Fruit fly (Drosophila melanogaster): ENCODE results near the gene dati.
A peak's percentile ranks its signal among the peaks of the same experiment; 100 is the strongest.

Gene dati

DNA sequence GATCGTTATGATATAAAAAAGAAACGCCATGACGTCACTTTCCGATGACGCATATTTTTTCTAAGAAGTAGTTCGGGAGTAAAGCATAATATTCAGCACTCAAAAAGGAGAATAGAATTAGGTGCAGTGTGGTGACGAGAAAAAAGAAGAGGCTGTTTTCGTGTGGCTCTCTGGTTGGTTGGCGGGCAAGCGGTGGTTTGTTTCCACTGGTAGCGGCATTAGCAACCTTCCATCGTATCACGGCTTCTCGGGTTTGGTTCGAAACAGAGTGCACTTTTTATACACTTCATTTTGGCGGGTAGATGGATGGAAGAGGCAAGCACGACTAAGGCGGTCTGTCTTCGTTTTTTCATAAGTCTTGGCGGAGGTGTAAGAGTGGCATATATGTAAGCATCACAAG lies 10.9 kb downstream of the dati start:
- TF ChIP-seq woc (GFP tag; optimal IDR thresholded peaks at IDR 0.05) (no peak), pan (optimal IDR thresholded peaks at IDR 0.05) (no peak), Jra (GFP tag; optimal IDR thresholded peaks at IDR 0.05) (no peak), dmrt93B (GFP tag; optimal IDR thresholded peaks at IDR 0.05) (no peak), Hnf4 (GFP tag; optimal IDR thresholded peaks at IDR 0.05) (no peak), Vsx2 (GFP tag; optimal IDR thresholded peaks at IDR 0.05; ENCODE audit: partially characterized antibody) (no peak)

dm6 chr4:380462-380861 lies 14.9 kb downstream of the dati start:
- no peak for TF ChIP-seq Mio (GFP tag; optimal IDR thresholded peaks at IDR 0.05)
- TF ChIP-seq Vsx2 (GFP tag; optimal IDR thresholded peaks at IDR 0.05; ENCODE audit: partially characterized antibody) = peak; percentile 66

dm6 chr4:379142-379541 lies 16.3 kb downstream of the dati start:
- TF ChIP-seq Dfd (GFP tag; optimal IDR thresholded peaks at IDR 0.05) (peak; percentile 87), ey (GFP tag; optimal IDR thresholded peaks at IDR 0.05) (no peak)

DNA sequence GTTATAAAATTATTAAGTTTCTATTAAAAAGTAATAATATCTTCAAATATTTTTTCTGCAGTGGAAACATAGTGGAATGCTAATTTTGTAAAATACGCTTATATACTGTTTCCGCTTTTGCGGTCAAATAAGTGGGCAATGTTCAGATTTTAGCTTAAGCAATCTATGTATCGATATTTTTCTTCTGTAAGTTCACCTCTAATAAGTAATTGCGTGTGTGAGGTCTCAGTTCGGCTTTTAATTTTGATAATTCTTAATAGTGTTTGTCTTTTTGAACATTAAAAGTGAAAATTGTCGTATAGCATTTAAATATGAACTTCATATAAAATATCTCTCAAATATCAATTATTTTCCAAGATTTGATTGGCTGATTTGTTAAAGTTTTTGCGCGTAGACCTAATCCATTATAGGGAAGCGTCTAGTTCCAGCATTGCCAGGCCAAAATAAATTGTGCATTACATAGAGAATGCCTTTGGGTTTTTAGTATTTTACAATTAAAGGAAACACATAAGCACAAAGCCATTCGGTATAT lies 35.6 kb downstream of the dati start, which contains the start of gene Hcf:
Gene Hcf (plus strand): TSS at position 180 of the 532 bp plus-strand sequence.
- TF ChIP-seq CrebA (GFP tag; optimal IDR thresholded peaks at IDR 0.05; ENCODE audit: borderline replicate concordance) = peak; percentile 31
- TF ChIP-seq Rel (GFP tag; optimal IDR thresholded peaks at IDR 0.05) = no peak
- no peak for TF ChIP-seq Rel (tag; optimal IDR thresholded peaks at IDR 0.05)
- peak; percentile 13 for TF ChIP-seq Hr83 (GFP tag; optimal IDR thresholded peaks at IDR 0.05; ENCODE audit: poor library complexity, severe bottlenecking)
- no peak for TF ChIP-seq ey (GFP tag; optimal IDR thresholded peaks at IDR 0.05)
- no peak for TF ChIP-seq rgr (GFP tag; optimal IDR thresholded peaks at IDR 0.05)
- no peak for TF ChIP-seq tai (GFP tag; optimal IDR thresholded peaks at IDR 0.05)
- TF ChIP-seq sage (GFP tag; optimal IDR thresholded peaks at IDR 0.05) = peak; percentile 45
- TF ChIP-seq N (GFP tag; optimal IDR thresholded peaks at IDR 0.05) = peak; percentile 93
- TF ChIP-seq Hr78 (GFP tag; optimal IDR thresholded peaks at IDR 0.05) = peak; percentile 54
- TF ChIP-seq lola (GFP tag; optimal IDR thresholded peaks at IDR 0.05) = peak; percentile 49
- no peak for TF ChIP-seq dmrt93B (GFP tag; optimal IDR thresholded peaks at IDR 0.05)
- TF ChIP-seq Mio (GFP tag; optimal IDR thresholded peaks at IDR 0.05) = no peak
- TF ChIP-seq fru (GFP tag; optimal IDR thresholded peaks at IDR 0.05) = no peak
- TF ChIP-seq Hnf4 (GFP tag; optimal IDR thresholded peaks at IDR 0.05) = peak; percentile 17
- peak; percentile 55 for TF ChIP-seq brk (GFP tag; optimal IDR thresholded peaks at IDR 0.05)
- peak; percentile 60 for TF ChIP-seq woc (GFP tag; optimal IDR thresholded peaks at IDR 0.05)
- no peak for TF ChIP-seq h (GFP tag; optimal IDR thresholded peaks at IDR 0.05)
- TF ChIP-seq Vsx2 (GFP tag; optimal IDR thresholded peaks at IDR 0.05; ENCODE audit: partially characterized antibody) = peak; percentile 42

- no peak for TF ChIP-seq Dfd (GFP tag; optimal IDR thresholded peaks at IDR 0.05)
- no peak for TF ChIP-seq psq (GFP tag; optimal IDR thresholded peaks at IDR 0.05)
- TF ChIP-seq GATAd (GFP tag; optimal IDR thresholded peaks at IDR 0.05) = no peak
- TF ChIP-seq Dif (GFP tag; optimal IDR thresholded peaks at IDR 0.05; ENCODE audit: partially characterized antibody) = no peak
- no peak for TF ChIP-seq Mio (GFP tag; optimal IDR thresholded peaks at IDR 0.05)
Observed at dm6 chr4:358930-359268, 36.5 kb downstream of the dati start.

- peak; percentile 20 for TF ChIP-seq woc (GFP tag; optimal IDR thresholded peaks at IDR 0.05)
- no peak for TF ChIP-seq CG32264 (GFP tag; optimal IDR thresholded peaks at IDR 0.05)
- TF ChIP-seq Abd-B (GFP tag; optimal IDR thresholded peaks at IDR 0.05) = no peak
- no peak for TF ChIP-seq OdsH (GFP tag; optimal IDR thresholded peaks at IDR 0.05)
- no peak for TF ChIP-seq N (GFP tag; optimal IDR thresholded peaks at IDR 0.05)
- TF ChIP-seq usp (GFP tag; optimal IDR thresholded peaks at IDR 0.05) = no peak
- no peak for TF ChIP-seq Jra (GFP tag; optimal IDR thresholded peaks at IDR 0.05)
- TF ChIP-seq brk (GFP tag; optimal IDR thresholded peaks at IDR 0.05) = peak; percentile 28
Observed at dm6 chr4:358093-358929, 37.1 kb downstream of the dati start, which contains the start of gene PMCA. TSS of gene PMCA (minus strand) at chr4:358917.
